Fruit fly (Drosophila melanogaster) whole organism: Measurements from ENCODE around the gene Rbp1.

Source experiments
- CG8478 ChIP-seq: fragments of >200 bp; optimal IDR thresholded peaks from 2 replicates; lab custom pipeline; 2018; ENCODE audit warnings: inconsistent platforms
- Dll ChIP-seq: fragments of >200 bp; optimal IDR thresholded peaks from 2 replicates; lab custom pipeline; 2017
- EcR ChIP-seq, 2 experiments: fragments of >200 bp; optimal IDR thresholded peaks; 2 replicates each; lab custom pipeline; 2017; ENCODE audit warnings: missing biosample characterization in 2 of 2, missing genetic modification characterization in 2 of 2, missing genetic modification reagents in 2 of 2
- pan ChIP-seq: fragments of >200 bp; optimal IDR thresholded peaks from 2 replicates; lab custom pipeline; 2017
- psq ChIP-seq: fragments of >200 bp; optimal IDR thresholded peaks from 2 replicates; lab custom pipeline; 2017
- usp ChIP-seq: fragments of >200 bp; optimal IDR thresholded peaks from 2 replicates; lab custom pipeline; 2017; ENCODE audit warnings: missing biosample characterization, missing genetic modification characterization, mixed read lengths

dm6 chr3R:10788186-10788585 is 4.0 kb downstream of the Rbp1 start, which contains the start of the genes Art1 and Mcm5:
- TF ChIP-seq CG8478 (lab: Kevin White, UChicago) (no peak), psq (lab: Kevin White, UChicago) (no peak), pan (no peak), Dll (lab: Kevin White, UChicago) (no peak), EcR (GFP tag; optimal IDR thresholded peaks at IDR 0.05; lab: Kevin White, UChicago) (no peak), usp (GFP tag; lab: Kevin White, UChicago) (no peak)
